Fruit fly (Drosophila melanogaster) S2 (cell line): ENCODE results near the gene CG8159.

ENCODE experiments used
- CG8478 ChIP-seq: fragments of >200 bp; optimal IDR thresholded peaks from 2 replicates; lab custom pipeline; 2018
- CTCF ChIP-seq, 2 experiments: fragments of >200 bp; optimal IDR thresholded peaks; 2 replicates each; lab custom pipeline; 2018

- no peak for TF ChIP-seq CTCF (optimal IDR thresholded peaks at IDR 0.05; lab: Kevin White, UChicago)
- no peak for TF ChIP-seq CG8478 (lab: Kevin White, UChicago)
These were observed 42.1 kb upstream of the CG8159 start, which contains the start of gene CG44227 for dm6 chr3R:8684328-8685177.
